Worm (Caenorhabditis elegans) whole organism, late embryonic: ENCODE data around the gene Y50E8A.12.

Source experiments
- C08G9.2 ChIP-seq: sonication (generic microtip); optimal IDR thresholded peaks from 2 replicates; lab custom pipeline; 2016; ENCODE audit warnings: mild to moderate bottlenecking, missing genetic modification characterization, moderate library complexity, missing compliant biosample characterization
- ama-1 ChIP-seq: fragments of 150-350 bp; optimal IDR thresholded peaks from 2 replicates; lab custom pipeline; 2014
- ceh-18 ChIP-seq: sonication (generic microtip); optimal IDR thresholded peaks from 2 replicates; lab custom pipeline; 2016; ENCODE audit warnings: missing genetic modification characterization, missing compliant biosample characterization
- fax-1 ChIP-seq: sonication (generic microtip); optimal IDR thresholded peaks from 2 replicates; lab custom pipeline; 2016; ENCODE audit warnings: missing genotype, missing genetic modification characterization, missing compliant biosample characterization
- fkh-6 ChIP-seq: sonication (generic microtip); optimal IDR thresholded peaks from 2 replicates; lab custom pipeline; 2016; ENCODE audit warnings: missing genetic modification characterization, missing compliant biosample characterization
- hlh-30 ChIP-seq: sonication (generic microtip); optimal IDR thresholded peaks from 2 replicates; lab custom pipeline; 2017; ENCODE audit warnings: antibody characterized with exemption, missing genetic modification characterization, missing compliant biosample characterization; ENCODE audit not compliant: insufficient read depth
- lim-6 ChIP-seq: sonication (generic microtip); optimal IDR thresholded peaks from 2 replicates; lab custom pipeline; 2016; ENCODE audit warnings: missing genetic modification characterization, missing compliant biosample characterization
- nhr-11 ChIP-seq: fragments of 150-350 bp; optimal IDR thresholded peaks from 2 replicates; lab custom pipeline; 2014; ENCODE audit warnings: missing biosample characterization, missing genetic modification characterization
- nhr-232 ChIP-seq: sonication (generic microtip); optimal IDR thresholded peaks from 2 replicates; lab custom pipeline; 2016; ENCODE audit warnings: missing genetic modification characterization, missing compliant biosample characterization
- pag-3 ChIP-seq: sonication (generic microtip); optimal IDR thresholded peaks from 2 replicates; lab custom pipeline; 2016; ENCODE audit warnings: missing compliant biosample characterization, missing genetic modification characterization, borderline replicate concordance
- pqm-1 ChIP-seq: sonication (generic microtip); optimal IDR thresholded peaks from 2 replicates; lab custom pipeline; 2016; ENCODE audit warnings: missing genetic modification characterization, missing compliant biosample characterization
- unc-86 ChIP-seq: sonication (generic microtip); optimal IDR thresholded peaks from 2 replicates; lab custom pipeline; 2016; ENCODE audit warnings: missing genetic modification characterization, missing compliant biosample characterization

ce11 chrV:14830267-14831175 is 46.5 kb upstream of the Y50E8A.12 start:
- TF ChIP-seq nhr-11 (tag; lab: Kevin White, UChicago) (no peak), ama-1 (lab: Kevin White, UChicago) (no peak), nhr-232 (tag; lab: Kevin White, UChicago) (no peak), C08G9.2 (no peak), fkh-6 (tag; lab: Kevin White, UChicago) (no peak), pag-3 (tag; lab: Kevin White, UChicago) (no peak), lim-6 (tag; lab: Kevin White, UChicago) (no peak), fax-1 (tag; lab: Kevin White, UChicago) (no peak), pqm-1 (tag; lab: Kevin White, UChicago) (no peak), hlh-30 (tag; lab: Kevin White, UChicago) (no peak), unc-86 (no peak), ceh-18 (tag; lab: Kevin White, UChicago) (no peak)
